Fruit fly (Drosophila melanogaster): ENCODE results near the gene CG13847.

The CG13847 gene

dm6 chr3R:22421618-22422017, 14.3 kb downstream of the CG13847 start (continued):
- TF ChIP-seq CG18619 (GFP tag; optimal IDR thresholded peaks at IDR 0.05) (peak; percentile 30), salm (tag; optimal IDR thresholded peaks at IDR 0.05) (peak; percentile 17), D19B (GFP tag; optimal IDR thresholded peaks at IDR 0.05) (no peak), en (GFP tag; optimal IDR thresholded peaks at IDR 0.05) (no peak), Neu2 (GFP tag; optimal IDR thresholded peaks at IDR 0.05; ENCODE audit: borderline replicate concordance) (no peak), CG13424 (tag; optimal IDR thresholded peaks at IDR 0.05) (peak; percentile 66), trh (GFP tag; optimal IDR thresholded peaks at IDR 0.05) (no peak), abd-A (tag; optimal IDR thresholded peaks at IDR 0.05) (no peak), btn (GFP tag; optimal IDR thresholded peaks at IDR 0.05) (no peak), CG2712 (tag; optimal IDR thresholded peaks at IDR 0.05) (peak; percentile 69), Ptx1 (GFP tag; IDR thresholded peaks at IDR 0.05) (peak; percentile 84), Fer1 (GFP tag; optimal IDR thresholded peaks at IDR 0.05) (peak; percentile 63), CG11695 (GFP tag; IDR thresholded peaks at IDR 0.05) (peak; percentile 69), sim (GFP tag; IDR thresholded peaks at IDR 0.05) (no peak), CG7786 (GFP tag; optimal IDR thresholded peaks at IDR 0.05) (peak; percentile 52), MTF-1 (GFP tag; optimal IDR thresholded peaks at IDR 0.05; ENCODE audit: borderline replicate concordance) (no peak), Asciz (GFP tag; optimal IDR thresholded peaks at IDR 0.05) (no peak), ATbp (GFP tag; optimal IDR thresholded peaks at IDR 0.05) (peak; percentile 26), CG12071 (GFP tag; optimal IDR thresholded peaks at IDR 0.05) (no peak), CG13775 (GFP tag; optimal IDR thresholded peaks at IDR 0.05) (peak; percentile 43), CG32772 (GFP tag; IDR thresholded peaks at IDR 0.05) (peak; percentile 79), CG3281 (GFP tag; optimal IDR thresholded peaks at IDR 0.05) (peak; percentile 48), Sry-δ (GFP tag; optimal IDR thresholded peaks at IDR 0.05) (no peak), onecut (GFP tag; IDR thresholded peaks at IDR 0.05) (peak; percentile 64), Ada2b (GFP tag; IDR thresholded peaks at IDR 0.05) (peak; percentile 84), CG13624 (GFP tag; optimal IDR thresholded peaks at IDR 0.05) (peak; percentile 6), nom (GFP tag; optimal IDR thresholded peaks at IDR 0.05) (peak; percentile 21), CkIIα-i1 (GFP tag; IDR thresholded peaks at IDR 0.05) (no peak), H15 (GFP tag; IDR thresholded peaks at IDR 0.05) (peak; percentile 72; the same call in 2 of the 3 replicates), pros (GFP tag; optimal IDR thresholded peaks at IDR 0.05) (no peak), CG9797 (GFP tag; optimal IDR thresholded peaks at IDR 0.05) (no peak), crc (GFP tag; optimal IDR thresholded peaks at IDR 0.05) (peak; percentile 73), chn (GFP tag; optimal IDR thresholded peaks at IDR 0.05) (peak; percentile 39), al (GFP tag; IDR thresholded peaks at IDR 0.05) (peak; percentile 64), CG6683 (GFP tag; optimal IDR thresholded peaks at IDR 0.05) (no peak), CG8290 (GFP tag; optimal IDR thresholded peaks at IDR 0.05) (no peak), CG8290 (tag; optimal IDR thresholded peaks at IDR 0.05) (no peak), Sin3A (optimal IDR thresholded peaks at IDR 0.05) (no peak), Eip74EF (GFP tag; optimal IDR thresholded peaks at IDR 0.05) (peak in 1 of 2 experiments; percentile 40), slou (GFP tag; optimal IDR thresholded peaks at IDR 0.05) (peak; percentile 17), unc-4 (GFP tag; IDR thresholded peaks at IDR 0.05; ENCODE audit: partially characterized antibody) (no peak), vfl (GFP tag; optimal IDR thresholded peaks at IDR 0.05) (no peak), Xbp1 (GFP tag; optimal IDR thresholded peaks at IDR 0.05) (peak; percentile 68), Xrp1 (GFP tag; IDR thresholded peaks at IDR 0.05) (peak; percentile 78), cas (GFP tag; IDR thresholded peaks at IDR 0.05) (no peak), CG5245 (GFP tag; optimal IDR thresholded peaks at IDR 0.05) (peak; percentile 40), fd3F (GFP tag; optimal IDR thresholded peaks at IDR 0.05) (peak; percentile 67), CG17359 (tag; optimal IDR thresholded peaks at IDR 0.05) (peak; percentile 65), CHES-1-like (GFP tag; optimal IDR thresholded peaks at IDR 0.05) (no peak), Six4 (GFP tag; optimal IDR thresholded peaks at IDR 0.05) (peak; percentile 4), CG13123 (GFP tag; optimal IDR thresholded peaks at IDR 0.05) (no peak), sna (GFP tag; IDR thresholded peaks at IDR 0.05; ENCODE audit: partially characterized antibody) (no peak)

Data from whole organism, embryonic.